Fruit fly (Drosophila melanogaster) whole organism, embryonic: ENCODE data around the gene D12.

ENCODE experiments used
- Ada2b ChIP-seq: fragments of 200-800 bp; sonication (Bioruptor generic); IDR thresholded peaks from 2 replicates; pipeline ENCODE4 v1.3.6; 2022; ENCODE audit warnings: missing biosample characterization, missing genetic modification characterization
- BEAF-32 ChIP-seq: fragments of 200-800 bp; sonication (Bioruptor generic); optimal IDR thresholded peaks from 3 replicates; lab custom pipeline; 2017; ENCODE audit warnings: missing biosample characterization, missing genetic modification characterization, mild to moderate bottlenecking, moderate library complexity, missing genetic modification reagents
- CG10462 ChIP-seq: fragments of 200-800 bp; sonication (Bioruptor generic); optimal IDR thresholded peaks from 2 replicates; lab custom pipeline; 2016; ENCODE audit warnings: missing biosample characterization, missing genetic modification characterization
- CG12299 ChIP-seq: fragments of 200-800 bp; sonication (Bioruptor generic); optimal IDR thresholded peaks from 2 replicates; lab custom pipeline; 2018; ENCODE audit warnings: missing biosample characterization, mild to moderate bottlenecking, missing genetic modification characterization
- CG13287 ChIP-seq: fragments of 200-800 bp; sonication (Bioruptor generic); IDR thresholded peaks from 2 replicates; pipeline ENCODE4 v1.3.6; 2022; ENCODE audit warnings: missing biosample characterization, missing genetic modification characterization; ENCODE audit not compliant: partially characterized antibody
- CG14667 ChIP-seq: fragments of 200-800 bp; sonication (Bioruptor generic); IDR thresholded peaks from 2 replicates; pipeline ENCODE4 v1.3.6; 2022; ENCODE audit warnings: missing biosample characterization, missing genetic modification characterization
- CG17186 ChIP-seq: fragments of 200-800 bp; sonication (Bioruptor generic); optimal IDR thresholded peaks from 3 replicates; lab custom pipeline; 2017; ENCODE audit warnings: missing biosample characterization, missing genetic modification reagents, missing genetic modification characterization
- CG17328 ChIP-seq: fragments of 200-800 bp; sonication (Bioruptor generic); IDR thresholded peaks from 2 replicates; pipeline ENCODE4 v1.3.6; 2022; ENCODE audit warnings: missing biosample characterization, missing genetic modification characterization
- CG1792 ChIP-seq: fragments of 200-800 bp; sonication (Bioruptor generic); optimal IDR thresholded peaks from 2 replicates; lab custom pipeline; 2016; ENCODE audit warnings: missing biosample characterization, missing genetic modification characterization
- CG18764 ChIP-seq: fragments of 200-800 bp; sonication (Bioruptor generic); optimal IDR thresholded peaks from 3 replicates; lab custom pipeline; 2016; ENCODE audit warnings: missing biosample characterization, missing genetic modification characterization
- CG30020 ChIP-seq: fragments of 200-800 bp; optimal IDR thresholded peaks from 2 replicates; lab custom pipeline; 2019; ENCODE audit warnings: missing biosample characterization, mild to moderate bottlenecking, missing genetic modification characterization, moderate library complexity
- CG30403 ChIP-seq: fragments of 200-800 bp; sonication (Bioruptor generic); optimal IDR thresholded peaks from 3 replicates; lab custom pipeline; 2016; ENCODE audit warnings: missing biosample characterization, missing genetic modification characterization
- CG31224 ChIP-seq: fragments of 200-800 bp; sonication (Bioruptor generic); IDR thresholded peaks from 2 replicates; pipeline ENCODE4 v1.3.6; 2022; ENCODE audit warnings: missing biosample characterization, missing genetic modification characterization
- CG34224 ChIP-seq: fragments of 200-800 bp; sonication (Bioruptor generic); IDR thresholded peaks from 3 replicates; pipeline ENCODE4 v1.3.6; 2022; ENCODE audit warnings: missing biosample characterization, missing genetic modification characterization; ENCODE audit not compliant: partially characterized antibody
- CG4360 ChIP-seq: fragments of 200-800 bp; sonication (Bioruptor generic); IDR thresholded peaks from 2 replicates; pipeline ENCODE4 v1.3.6; 2022; ENCODE audit warnings: missing biosample characterization, missing genetic modification characterization
- CG4820 ChIP-seq: fragments of 200-800 bp; sonication (Bioruptor generic); optimal IDR thresholded peaks from 3 replicates; lab custom pipeline; 2016; ENCODE audit warnings: missing biosample characterization, missing genetic modification characterization
- CG6254 ChIP-seq: fragments of 200-800 bp; sonication (Bioruptor generic); optimal IDR thresholded peaks from 3 replicates; lab custom pipeline; 2017; ENCODE audit warnings: mild to moderate bottlenecking, missing biosample characterization, missing genetic modification reagents, missing genetic modification characterization
- CTCF ChIP-seq: fragments of 200-800 bp; sonication (Bioruptor generic); optimal IDR thresholded peaks from 2 replicates; lab custom pipeline; 2017; ENCODE audit warnings: missing biosample characterization, mild to moderate bottlenecking, missing genetic modification characterization, moderate library complexity
- Dip2 ChIP-seq: fragments of 200-800 bp; sonication (Bioruptor generic); IDR thresholded peaks from 2 replicates; pipeline ENCODE4 v1.3.6; 2022; ENCODE audit warnings: missing biosample characterization, missing genetic modification characterization
- Dp ChIP-seq: fragments of 200-800 bp; sonication (Bioruptor generic); optimal IDR thresholded peaks from 2 replicates; lab custom pipeline; 2018; ENCODE audit warnings: missing biosample characterization, mild to moderate bottlenecking, missing genetic modification characterization, moderate library complexity
- Dref ChIP-seq: fragments of 200-800 bp; sonication (Bioruptor generic); IDR thresholded peaks from 2 replicates; pipeline ENCODE4 v1.3.6; 2022; ENCODE audit warnings: missing biosample characterization, missing genetic modification characterization
- Elba2 ChIP-seq: fragments of 200-800 bp; sonication (Bioruptor generic); optimal IDR thresholded peaks from 3 replicates; lab custom pipeline; 2016; ENCODE audit warnings: missing biosample characterization, missing genetic modification characterization
- GATAe ChIP-seq: fragments of 200-800 bp; sonication (Bioruptor generic); conservative IDR thresholded peaks from 2 replicates; pipeline ENCODE4 v1.3.6; 2022; ENCODE audit warnings: missing biosample characterization, missing genetic modification characterization
- Hr3 ChIP-seq: fragments of 200-800 bp; sonication (Bioruptor generic); optimal IDR thresholded peaks from 3 replicates; lab custom pipeline; 2016; ENCODE audit warnings: missing biosample characterization, missing genetic modification characterization
- MBD-R2 ChIP-seq: fragments of 200-800 bp; sonication (Bioruptor generic); IDR thresholded peaks from 2 replicates; pipeline ENCODE4 v1.3.6; 2022; ENCODE audit warnings: missing biosample characterization, missing genetic modification characterization
- MESR4 ChIP-seq: fragments of 200-800 bp; sonication (Bioruptor generic); optimal IDR thresholded peaks from 2 replicates; lab custom pipeline; 2018; ENCODE audit warnings: missing biosample characterization, mild to moderate bottlenecking, missing genetic modification characterization, moderate library complexity
- Optix ChIP-seq: fragments of 200-800 bp; sonication (Bioruptor generic); IDR thresholded peaks from 3 replicates; pipeline ENCODE4 v1.3.6; 2022; ENCODE audit warnings: missing biosample characterization, missing genetic modification characterization
- Sin3A ChIP-seq: fragments of >200 bp; optimal IDR thresholded peaks from 2 replicates; lab custom pipeline; 2018
- Taf1 ChIP-seq: fragments of 200-800 bp; sonication (Bioruptor generic); IDR thresholded peaks from 2 replicates; pipeline ENCODE4 v1.3.6; 2022; ENCODE audit warnings: missing biosample characterization, missing genetic modification characterization
- cad ChIP-seq: fragments of >200 bp; optimal IDR thresholded peaks from 2 replicates; lab custom pipeline; 2017; ENCODE audit warnings: missing biosample characterization, missing genetic modification characterization
- cas ChIP-seq: fragments of 200-800 bp; sonication (Bioruptor generic); IDR thresholded peaks from 2 replicates; pipeline ENCODE4 v1.3.6; 2022; ENCODE audit warnings: missing biosample characterization, missing genetic modification characterization
- cg ChIP-seq: fragments of 200-800 bp; sonication (Bioruptor generic); optimal IDR thresholded peaks from 3 replicates; lab custom pipeline; 2019; ENCODE audit warnings: missing biosample characterization, mild to moderate bottlenecking, missing genetic modification characterization, moderate library complexity
- chn ChIP-seq: fragments of 200-800 bp; sonication (Bioruptor generic); optimal IDR thresholded peaks from 2 replicates; lab custom pipeline; 2016; ENCODE audit warnings: missing biosample characterization, missing genetic modification characterization
- crp ChIP-seq, 2 experiments: fragments of 200-800 bp; sonication (Bioruptor generic); optimal IDR thresholded peaks; 2 replicates in 1 of 2; 3 replicates in 1 of 2; lab custom pipeline; 2017; ENCODE audit warnings: missing biosample characterization in 2 of 2, missing genetic modification characterization in 2 of 2, mild to moderate bottlenecking in 1 of 2, moderate library complexity in 1 of 2
- danr ChIP-seq: fragments of 200-800 bp; sonication (Bioruptor generic); IDR thresholded peaks from 2 replicates; pipeline ENCODE4 v1.3.6; 2022; ENCODE audit warnings: missing biosample characterization, missing genetic modification characterization
- esg ChIP-seq: fragments of 200-800 bp; sonication (Bioruptor generic); conservative IDR thresholded peaks from 2 replicates; pipeline ENCODE4 v1.3.6; 2022; ENCODE audit warnings: missing biosample characterization, missing genetic modification characterization
- grn ChIP-seq: fragments of 200-800 bp; sonication (Bioruptor generic); optimal IDR thresholded peaks from 3 replicates; lab custom pipeline; 2017; ENCODE audit warnings: missing biosample characterization, missing genetic modification characterization
- insv ChIP-seq, 2 experiments: fragments of 200-800 bp; sonication (Bioruptor generic); optimal IDR thresholded peaks; 3 replicates each; lab custom pipeline; 2016 to 2018; ENCODE audit warnings: missing biosample characterization in 2 of 2, missing genetic modification characterization in 2 of 2
- lov ChIP-seq, 2 experiments: fragments of 200-800 bp in 1 of 2; fragments of >200 bp in 1 of 2; sonication (Bioruptor generic) in 1 of 2; IDR thresholded peaks in 1 of 2; optimal IDR thresholded peaks in 1 of 2; 2 replicates in 1 of 2; 3 replicates in 1 of 2; pipeline versions ENCODE4 v1.3.6 to Lab custom; 2017 to 2022; ENCODE audit warnings: missing biosample characterization in 1 of 2, missing genetic modification characterization in 1 of 2
- mam ChIP-seq: fragments of 200-800 bp; sonication (Bioruptor generic); optimal IDR thresholded peaks from 3 replicates; lab custom pipeline; 2016; ENCODE audit warnings: missing biosample characterization, missing genetic modification characterization
- nmo ChIP-seq: fragments of 200-800 bp; sonication (Bioruptor generic); optimal IDR thresholded peaks from 2 replicates; lab custom pipeline; 2018; ENCODE audit warnings: missing biosample characterization, mild to moderate bottlenecking, missing genetic modification characterization, moderate library complexity
- pan ChIP-seq, 4 experiments: fragments of >200 bp in 3 of 4; fragments of 200-800 bp in 1 of 4; sonication (Bioruptor generic) in 1 of 4; optimal IDR thresholded peaks in 3 of 4; IDR thresholded peaks in 1 of 4; 2 replicates each; pipeline versions ENCODE4 v1.3.6 to Lab custom; 2017 to 2022; ENCODE audit warnings: missing biosample characterization in 2 of 4, missing genetic modification characterization in 2 of 4, mixed read lengths in 1 of 4
- sc ChIP-seq, 3 experiments: fragments of >200 bp in 2 of 3; fragments of 200-800 bp in 1 of 3; sonication (Bioruptor generic) in 1 of 3; optimal IDR thresholded peaks; 2 replicates in 2 of 3; 3 replicates in 1 of 3; lab custom pipeline; 2017; ENCODE audit warnings: mild to moderate bottlenecking in 1 of 3, missing biosample characterization in 1 of 3, missing genetic modification characterization in 1 of 3, missing genetic modification reagents in 1 of 3
- slou ChIP-seq: fragments of 200-800 bp; sonication (Bioruptor generic); optimal IDR thresholded peaks from 3 replicates; lab custom pipeline; 2016; ENCODE audit warnings: missing biosample characterization, missing genetic modification characterization
- sob ChIP-seq: fragments of 200-800 bp; sonication (Bioruptor generic); IDR thresholded peaks from 2 replicates; pipeline ENCODE4 v1.3.6; 2022; ENCODE audit warnings: missing biosample characterization, missing genetic modification characterization
- tll ChIP-seq, 2 experiments: fragments of 200-800 bp in 1 of 2; fragments of >200 bp in 1 of 2; sonication (Bioruptor generic) in 1 of 2; optimal IDR thresholded peaks; 2 replicates each; lab custom pipeline; 2017 to 2019; ENCODE audit warnings: missing biosample characterization in 2 of 2, missing genetic modification characterization in 2 of 2, mild to moderate bottlenecking in 1 of 2, moderate library complexity in 1 of 2

D12 gene

DNA sequence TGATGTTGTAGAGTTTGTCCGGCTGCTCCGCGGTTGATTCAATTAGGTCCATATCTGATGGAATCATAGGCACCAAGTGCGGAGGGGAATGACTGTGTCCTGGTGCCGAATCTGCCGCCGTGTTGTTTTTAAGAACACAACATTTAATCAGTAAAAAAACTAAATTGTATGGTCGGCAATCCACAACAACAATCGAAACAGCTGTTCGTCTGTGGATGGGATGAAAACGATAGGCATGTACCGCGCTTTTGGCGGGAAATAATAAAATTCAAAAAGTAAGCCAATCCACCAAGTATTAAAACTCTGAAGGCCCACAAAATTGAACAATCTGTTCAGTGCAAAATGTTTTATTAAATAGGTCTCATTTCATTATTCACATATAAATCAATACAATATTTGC is 12.2 kb upstream of the D12 start, which contains the start of gene Aasdh (continued):
- TF ChIP-seq danr (GFP tag; lab: Robert Waterston, UW), result no peak
- no peak for TF ChIP-seq slou (GFP tag; lab: Kevin White, UChicago)
- TF ChIP-seq CG30403, result no peak
- TF ChIP-seq nmo, result no peak
- no peak for TF ChIP-seq Hr3
- TF ChIP-seq BEAF-32, result peak; percentile 22
- peak in 1 of 2 experiments; percentile 88 for TF ChIP-seq crp (GFP tag; optimal IDR thresholded peaks at IDR 0.05; lab: Kevin White, UChicago)
- TF ChIP-seq CG18764 (GFP tag; lab: Kevin White, UChicago), result no peak
- no peak for TF ChIP-seq CTCF (GFP tag; lab: Kevin White, UChicago)
- peak; percentile 19; the same call in 1 of the 3 replicates for TF ChIP-seq CG34224 (GFP tag; lab: Robert Waterston, UW)
- TF ChIP-seq Dip2 (GFP tag; lab: Robert Waterston, UW), result no peak
- TF ChIP-seq CG12299 (tag; lab: Kevin White, UChicago), result no peak
- TF ChIP-seq CG31224, result no peak
- peak; percentile 84 for TF ChIP-seq Dp
- TF ChIP-seq CG10462 (GFP tag; lab: Kevin White, UChicago), result no peak
- no peak for TF ChIP-seq CG4820 (GFP tag; lab: Kevin White, UChicago)
- no peak for TF ChIP-seq CG30020 (tag; lab: Kevin White, UChicago)
- peak; percentile 77 for TF ChIP-seq CG4360
- TF ChIP-seq CG6254 (GFP tag; lab: Kevin White, UChicago), result no peak
- TF ChIP-seq sob (GFP tag; lab: Robert Waterston, UW), result no peak
- peak; percentile 48; the same call in 1 of the 2 replicates for TF ChIP-seq CG13287 (GFP tag; lab: Robert Waterston, UW)
- TF ChIP-seq cad (GFP tag; lab: Kevin White, UChicago), result no peak
- no peak for TF ChIP-seq CG17328 (GFP tag; lab: Robert Waterston, UW)
- no peak for TF ChIP-seq lov (optimal IDR thresholded peaks at IDR 0.05; lab: Kevin White, UChicago)
- no peak for TF ChIP-seq lov (GFP tag; IDR thresholded peaks at IDR 0.05; lab: Robert Waterston, UW)
- no peak for TF ChIP-seq chn
- no peak for TF ChIP-seq CG14667 (GFP tag; lab: Robert Waterston, UW)
- TF ChIP-seq Taf1 (GFP tag; lab: Robert Waterston, UW), result no peak
- TF ChIP-seq esg (GFP tag; lab: Robert Waterston, UW), result no peak
- TF ChIP-seq CG1792 (GFP tag; lab: Kevin White, UChicago), result no peak
- peak; percentile 60 for TF ChIP-seq Dref (GFP tag; lab: Robert Waterston, UW)
- no peak for TF ChIP-seq Optix (GFP tag; lab: Robert Waterston, UW)
- TF ChIP-seq CG17186 (GFP tag; lab: Kevin White, UChicago), result peak; percentile 33
- no peak for TF ChIP-seq tll (GFP tag; optimal IDR thresholded peaks at IDR 0.05; lab: Kevin White, UChicago)
- peak; percentile 12 for TF ChIP-seq grn (GFP tag; lab: Kevin White, UChicago)
- TF ChIP-seq MBD-R2, result peak; percentile 77
- TF ChIP-seq mam (GFP tag; lab: Kevin White, UChicago), result no peak
- TF ChIP-seq pan (optimal IDR thresholded peaks at IDR 0.05; lab: Kevin White, UChicago), result no peak
- TF ChIP-seq pan (GFP tag; optimal IDR thresholded peaks at IDR 0.05 in 1 of 2, IDR thresholded peaks at IDR 0.05 in 1 of 2), result no peak
- TF ChIP-seq MESR4 (GFP tag; lab: Kevin White, UChicago), result peak; percentile 21

DNA sequence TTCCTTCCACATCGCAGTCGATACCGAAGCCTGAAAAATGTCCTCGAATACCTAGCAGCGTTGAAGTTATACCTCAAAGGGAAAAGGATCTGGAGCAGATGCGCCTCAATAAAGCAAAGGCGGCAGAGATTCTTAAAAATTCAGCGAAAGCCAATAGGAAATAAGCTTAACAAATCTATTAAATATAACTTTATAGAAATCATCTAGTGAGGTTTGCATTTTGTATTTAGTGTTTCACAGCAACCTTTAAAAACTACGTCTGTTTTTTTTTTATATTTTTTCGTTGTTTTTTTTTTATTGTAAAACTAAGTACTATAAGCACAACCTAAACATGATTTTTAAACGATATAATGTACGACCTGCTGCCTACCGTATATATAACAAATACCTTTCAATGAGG is 5.0 kb upstream of the D12 start, which contains the start of gene CG31897:
Gene CG31897 (plus strand): TSS at position 301 of the 400 bp plus-strand sequence.
- no peak for TF ChIP-seq Ada2b
- TF ChIP-seq sc (optimal IDR thresholded peaks at IDR 0.05; lab: Kevin White, UChicago), result no peak
- TF ChIP-seq sc (GFP tag; optimal IDR thresholded peaks at IDR 0.05; lab: Kevin White, UChicago), result no peak
- TF ChIP-seq Elba2 (GFP tag; lab: Kevin White, UChicago), result no peak
- no peak for TF ChIP-seq GATAe (GFP tag; lab: Robert Waterston, UW)
- no peak for TF ChIP-seq cg
- TF ChIP-seq cas (GFP tag; lab: Robert Waterston, UW), result no peak
- no peak for TF ChIP-seq Sin3A (lab: Kevin White, UChicago)
- no peak for TF ChIP-seq insv (GFP tag; optimal IDR thresholded peaks at IDR 0.05; lab: Kevin White, UChicago)
- TF ChIP-seq, all 482 proteins: peak for 0
